Worm (Caenorhabditis elegans): ENCODE measurements around the gene cyn-13.

ce11 chrIV:17108200-17108599 lies 8.3 kb downstream of the cyn-13 start:
- TF ChIP-seq ama-1 (optimal IDR thresholded peaks at IDR 0.05) (no peak), pha-4 (tag; optimal IDR thresholded peaks at IDR 0.05) (no peak), unc-62 (GFP tag; optimal IDR thresholded peaks at IDR 0.05) (no peak), fkh-2 (tag; optimal IDR thresholded peaks at IDR 0.05) (no peak), ceh-28 (tag; optimal IDR thresholded peaks at IDR 0.05) (no peak), ceh-82 (tag; optimal IDR thresholded peaks at IDR 0.05) (no peak), ztf-11 (tag; optimal IDR thresholded peaks at IDR 0.05) (no peak)

All from whole organism, L3 larva.